Worm (Caenorhabditis elegans) whole organism, L4 larva: ENCODE results near the gene R10H1.1.

Experiments used
- ama-1 ChIP-seq: fragments of 150-350 bp; optimal IDR thresholded peaks from 2 replicates; lab custom pipeline; 2014; ENCODE audit warnings: inconsistent platforms, mixed read lengths
- jun-1 ChIP-seq: fragments of 150-350 bp; optimal IDR thresholded peaks from 2 replicates; lab custom pipeline; 2014; ENCODE audit warnings: missing biosample characterization, missing genetic modification reagents, missing genetic modification characterization
- nhr-42 ChIP-seq: fragments of 200-800 bp; sonication (Bioruptor generic); IDR thresholded peaks from 2 replicates; pipeline ENCODE4 v1.3.6; 2022; ENCODE audit warnings: missing genetic modification characterization, missing compliant biosample characterization
- nhr-77 ChIP-seq: fragments of 150-350 bp; optimal IDR thresholded peaks from 2 replicates; lab custom pipeline; 2014; ENCODE audit warnings: missing biosample characterization, missing genetic modification characterization
- tag-97 ChIP-seq: fragments of 200-800 bp; sonication (Bioruptor generic); IDR thresholded peaks from 2 replicates; pipeline ENCODE4 v1.3.6; 2022; ENCODE audit warnings: missing genetic modification characterization, missing compliant biosample characterization
- unc-62 ChIP-seq, 3 experiments: fragments of 150-350 bp in 1 of 3; sonication (generic microtip); optimal IDR thresholded peaks in 2 of 3; peaks in 1 of 3; 1 replicate in 1 of 3; 2 replicates in 2 of 3; lab custom pipeline; 2014 to 2017; ENCODE audit warnings: missing biosample characterization in 3 of 3, missing genetic modification characterization in 3 of 3, missing genetic modification reagents in 3 of 3, missing genotype in 1 of 3

DNA sequence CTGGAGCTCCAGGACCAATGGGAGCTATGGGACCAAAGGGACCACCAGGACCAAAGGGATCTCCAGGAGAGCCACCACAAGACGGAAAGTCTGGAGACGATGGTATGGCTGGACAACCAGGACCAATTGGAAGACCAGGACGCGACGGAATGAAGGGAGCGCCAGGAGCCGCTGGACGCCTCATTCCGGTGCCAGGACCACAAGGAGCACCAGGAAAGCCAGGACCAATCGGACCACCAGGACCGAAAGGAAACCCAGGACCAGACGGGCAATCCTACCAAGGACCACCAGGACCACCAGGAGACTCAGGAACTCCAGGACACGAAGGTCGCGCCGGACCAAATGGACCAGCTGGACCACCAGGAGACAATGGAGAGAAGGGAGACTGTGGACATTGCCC is 50.5 kb downstream of the R10H1.1 start:
- TF ChIP-seq unc-62 (GFP tag; optimal IDR thresholded peaks at IDR 0.05 in 1 of 2; lab: Kevin White, UChicago) (no peak), unc-62 (tag; optimal IDR thresholded peaks at IDR 0.05; lab: Kevin White, UChicago) (no peak), tag-97 (no peak), jun-1 (tag; lab: Kevin White, UChicago) (no peak), nhr-77 (tag; lab: Kevin White, UChicago) (no peak), ama-1 (lab: Kevin White, UChicago) (no peak), nhr-42 (GFP tag; lab: Robert Waterston, UW) (no peak)
